Worm (Caenorhabditis elegans): ENCODE data around the gene T27E7.9.

T27E7.9 gene

ce11 chrIV:14549308-14549707, at the start of gene T27E7.9:
Gene T27E7.9 (minus strand): TSS chrIV:14549408.
- TF ChIP-seq him-1 (tag; optimal IDR thresholded peaks at IDR 0.05) (no peak), W03F9.2 (tag; optimal IDR thresholded peaks at IDR 0.05) (no peak), dao-5 (tag; optimal IDR thresholded peaks at IDR 0.05) (no peak)

DNA sequence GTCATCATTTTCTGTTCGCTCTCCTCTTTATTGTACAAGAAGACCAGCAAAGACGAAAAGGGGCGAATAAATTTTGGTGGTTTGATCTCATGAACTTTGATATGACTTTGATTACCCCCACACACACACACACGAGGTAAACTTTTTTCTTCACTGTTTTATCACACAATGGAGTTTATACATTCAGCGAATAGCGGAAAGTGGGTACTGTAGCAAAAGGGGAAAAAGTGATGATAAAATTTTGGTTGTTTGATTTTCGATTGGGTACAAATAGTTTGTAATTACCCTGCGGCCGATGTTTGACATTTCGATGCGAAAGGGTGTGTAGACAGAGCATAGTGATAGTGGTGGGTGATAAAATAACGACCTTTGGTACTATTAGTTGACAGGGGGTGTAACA, 45.0 kb upstream of the T27E7.9 start:
- TF ChIP-seq dao-5 (tag; optimal IDR thresholded peaks at IDR 0.05), result no peak
- TF ChIP-seq W03F9.2 (tag; optimal IDR thresholded peaks at IDR 0.05), result peak; percentile 64
- no peak for TF ChIP-seq him-1 (tag; optimal IDR thresholded peaks at IDR 0.05)

DNA sequence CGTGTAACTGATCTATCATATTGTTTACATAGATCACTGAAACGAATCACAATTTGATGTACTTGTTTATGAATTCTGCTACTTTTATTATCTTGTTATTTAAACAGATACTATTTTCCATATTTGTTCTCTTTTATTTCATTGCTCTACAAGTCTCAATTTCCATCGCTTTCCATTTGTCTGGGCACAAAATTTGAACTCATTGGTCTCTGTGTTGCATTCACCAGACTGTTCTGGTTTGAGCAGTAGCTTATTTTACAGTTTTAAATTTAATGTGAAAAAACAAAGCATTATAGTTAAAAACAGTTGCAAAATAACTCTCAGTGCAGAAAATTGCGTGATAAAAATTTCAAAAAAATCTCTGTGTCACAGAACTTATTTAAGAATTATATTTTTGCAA, 38.4 kb upstream of the T27E7.9 start:
- TF ChIP-seq him-1 (tag; optimal IDR thresholded peaks at IDR 0.05), result no peak
- no peak for TF ChIP-seq W03F9.2 (tag; optimal IDR thresholded peaks at IDR 0.05)
- no peak for TF ChIP-seq dao-5 (tag; optimal IDR thresholded peaks at IDR 0.05)

DNA sequence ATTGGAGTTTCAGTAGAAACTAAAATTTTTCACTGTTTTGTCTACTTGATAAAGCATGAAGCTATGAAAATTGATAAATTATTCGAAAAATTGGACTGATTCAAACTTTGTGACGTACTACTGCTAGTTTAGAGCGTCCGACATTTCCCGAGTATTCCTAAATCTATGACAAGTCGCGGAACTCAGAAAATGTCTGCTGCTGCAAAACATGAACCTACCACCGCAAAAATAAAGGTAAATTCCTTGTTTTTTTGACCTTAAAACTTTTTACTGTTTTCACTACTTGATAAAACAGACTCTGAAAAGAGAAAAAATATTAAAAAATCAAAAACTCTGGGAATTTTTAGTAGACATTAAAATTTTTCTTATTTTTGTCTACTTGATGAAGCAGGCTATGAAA, 37.6 kb upstream of the T27E7.9 start:
- TF ChIP-seq him-1 (tag; optimal IDR thresholded peaks at IDR 0.05) (no peak), dao-5 (tag; optimal IDR thresholded peaks at IDR 0.05) (no peak), W03F9.2 (tag; optimal IDR thresholded peaks at IDR 0.05) (no peak)

- TF ChIP-seq him-1 (tag; optimal IDR thresholded peaks at IDR 0.05), result no peak
Observed at ce11 chrIV:14580939-14581338, 31.7 kb upstream of the T27E7.9 start, which contains the start of gene irld-18. Gene irld-18 (minus strand): TSS chrIV:14581039.

DNA sequence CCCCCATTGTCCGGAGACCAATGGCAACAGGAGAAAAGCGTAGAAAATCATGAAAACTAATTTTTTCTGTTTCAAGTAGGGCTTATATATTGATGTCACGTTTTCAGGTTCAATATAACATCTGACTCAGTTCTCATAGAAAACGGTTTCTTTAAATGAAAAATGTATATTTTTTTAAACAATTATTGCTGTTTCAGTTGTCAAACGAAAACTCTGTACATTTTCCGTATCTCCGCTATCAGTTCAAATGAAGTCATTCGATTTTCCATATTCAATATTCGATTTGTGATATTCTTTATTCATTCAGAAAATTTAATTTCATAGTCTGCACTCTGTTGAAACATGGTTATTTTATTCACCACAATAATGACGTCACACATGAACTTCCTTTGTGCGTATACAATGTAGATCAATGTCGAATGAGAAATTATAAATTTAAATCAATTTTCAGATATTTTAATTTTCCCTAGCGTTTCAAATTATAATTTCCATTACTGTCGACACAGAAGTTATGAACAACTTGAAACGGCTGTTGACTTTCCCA, 29.5 kb upstream of the T27E7.9 start, which contains the start of gene Y57G11B.8:
Y57G11B.8 (minus strand) TSS at position 51 of the 544 bp plus-strand sequence.
- no peak for TF ChIP-seq him-1 (tag; optimal IDR thresholded peaks at IDR 0.05)
- no peak for TF ChIP-seq dao-5 (tag; optimal IDR thresholded peaks at IDR 0.05)

- TF ChIP-seq dao-5 (tag; optimal IDR thresholded peaks at IDR 0.05), result no peak
- TF ChIP-seq him-1 (tag; optimal IDR thresholded peaks at IDR 0.05), result no peak
- TF ChIP-seq W03F9.2 (tag; optimal IDR thresholded peaks at IDR 0.05), result no peak
Observed at ce11 chrIV:14576471-14576870, 27.3 kb upstream of the T27E7.9 start.

DNA sequence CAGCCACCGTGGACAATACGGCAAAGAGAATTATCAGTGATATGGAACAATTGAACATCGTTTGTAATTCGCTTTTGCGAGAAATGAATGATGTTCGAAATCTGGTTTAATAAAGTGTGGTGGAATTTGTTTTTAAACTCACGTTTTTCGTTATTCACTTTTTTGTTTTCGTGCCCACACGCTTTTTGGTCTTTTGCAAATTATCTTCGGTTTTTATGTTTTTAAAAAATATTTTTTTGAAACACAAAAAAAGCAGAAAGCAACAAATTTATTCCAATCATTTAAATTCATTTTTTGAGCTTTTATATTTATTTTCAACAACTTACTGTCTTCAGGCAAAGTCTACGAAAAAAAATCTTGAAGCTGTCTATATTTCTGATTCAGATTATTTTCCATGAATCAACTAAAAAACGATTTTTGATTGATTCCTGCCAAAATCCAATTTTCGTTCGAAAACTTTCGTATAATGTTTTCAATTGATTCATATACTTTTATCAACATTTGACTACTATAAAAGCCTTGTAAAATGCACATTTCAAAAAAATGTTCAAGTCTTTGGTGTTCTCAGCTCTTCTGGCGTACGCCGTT, 25.2 kb upstream of the T27E7.9 start, which contains the start of the genes Y57G11B.3 and Y57G11B.5:
Y57G11B.3 (minus strand) TSS at position 101 of the 588 bp plus-strand sequence.
Y57G11B.5 (plus strand) TSS at position 538 of the 588 bp plus-strand sequence.
- TF ChIP-seq him-1 (tag; optimal IDR thresholded peaks at IDR 0.05) (no peak), W03F9.2 (tag; optimal IDR thresholded peaks at IDR 0.05) (no peak), dao-5 (tag; optimal IDR thresholded peaks at IDR 0.05) (no peak)

ce11 chrIV:14573068-14573467, 23.9 kb upstream of the T27E7.9 start:
- TF ChIP-seq him-1 (tag; optimal IDR thresholded peaks at IDR 0.05), result no peak
- TF ChIP-seq W03F9.2 (tag; optimal IDR thresholded peaks at IDR 0.05), result no peak
- no peak for TF ChIP-seq dao-5 (tag; optimal IDR thresholded peaks at IDR 0.05)

DNA sequence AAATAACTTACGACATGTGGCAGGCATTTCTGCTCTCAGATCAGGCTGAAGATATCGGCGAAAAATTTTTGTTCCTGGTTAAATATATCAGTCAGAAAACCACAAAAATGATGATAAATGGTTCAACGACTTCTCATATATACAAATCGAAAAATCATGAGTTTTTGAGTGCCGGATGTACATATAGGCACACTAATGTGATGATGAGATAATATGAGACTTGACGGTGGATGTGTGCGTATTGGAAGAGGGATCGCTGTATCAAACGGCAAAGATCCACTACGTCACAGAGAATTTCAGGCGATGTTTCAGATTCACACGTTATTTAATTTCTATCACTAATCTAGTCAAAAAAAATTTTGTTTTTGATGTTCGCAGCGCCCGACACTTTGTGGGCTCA, 23.4 kb upstream of the T27E7.9 start, which contains the start of gene glb-34:
glb-34 (minus strand) TSS at position 101 of the 400 bp plus-strand sequence.
- TF ChIP-seq W03F9.2 (tag; optimal IDR thresholded peaks at IDR 0.05) (no peak), dao-5 (tag; optimal IDR thresholded peaks at IDR 0.05) (no peak), him-1 (tag; optimal IDR thresholded peaks at IDR 0.05) (no peak)

DNA sequence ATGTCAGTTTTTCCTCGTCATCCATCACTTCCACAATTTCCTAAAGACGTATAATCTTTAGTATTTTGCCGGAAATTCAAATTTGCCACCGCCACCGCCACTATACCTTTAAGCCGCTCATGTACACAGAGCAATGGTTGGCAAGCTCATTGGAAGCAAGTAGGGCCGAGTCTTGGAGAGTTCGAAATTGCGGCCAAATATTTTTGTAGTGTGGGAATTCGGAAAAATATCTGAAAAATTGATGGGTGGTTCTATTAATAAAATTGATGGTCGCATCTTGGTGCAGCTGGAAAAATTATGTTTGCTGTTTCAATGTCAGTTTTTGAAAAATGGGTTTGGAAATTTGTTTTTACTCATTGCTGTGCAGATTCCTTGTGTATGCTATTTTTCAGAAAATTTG, 22.4 kb upstream of the T27E7.9 start:
- TF ChIP-seq dao-5 (tag; optimal IDR thresholded peaks at IDR 0.05) (no peak), him-1 (tag; optimal IDR thresholded peaks at IDR 0.05) (no peak), W03F9.2 (tag; optimal IDR thresholded peaks at IDR 0.05) (no peak)

ce11 chrIV:14565062-14565461, 15.9 kb upstream of the T27E7.9 start, which contains the start of gene Y57G11B.2:
Gene Y57G11B.2 (plus strand): TSS chrIV:14565362.
- no peak for TF ChIP-seq W03F9.2 (tag; optimal IDR thresholded peaks at IDR 0.05)
- TF ChIP-seq dao-5 (tag; optimal IDR thresholded peaks at IDR 0.05), result no peak
- no peak for TF ChIP-seq him-1 (tag; optimal IDR thresholded peaks at IDR 0.05)

- TF ChIP-seq dao-5 (tag; optimal IDR thresholded peaks at IDR 0.05) (no peak), him-1 (tag; optimal IDR thresholded peaks at IDR 0.05) (no peak), W03F9.2 (tag; optimal IDR thresholded peaks at IDR 0.05) (no peak)
Observed at ce11 chrIV:14562649-14563268, 13.6 kb upstream of the T27E7.9 start.

DNA sequence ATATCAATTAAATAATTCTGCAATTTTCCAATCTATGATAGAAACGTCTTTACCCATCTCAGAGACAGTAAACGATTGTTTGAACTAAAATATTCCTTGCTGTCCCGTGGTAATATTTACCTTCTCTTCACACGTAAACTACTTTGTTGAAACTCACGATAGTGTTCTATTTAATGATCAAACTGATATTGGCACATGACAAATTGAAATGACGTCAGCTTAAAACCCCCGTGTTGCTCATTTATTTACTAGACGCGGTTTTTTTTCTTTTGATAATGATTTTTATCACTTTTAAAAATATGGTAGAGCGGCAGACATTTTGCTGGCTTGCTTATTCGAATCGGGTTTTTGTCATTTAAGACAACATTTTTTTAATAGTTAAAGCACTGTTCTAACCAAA, 12.5 kb upstream of the T27E7.9 start:
- TF ChIP-seq him-1 (tag; optimal IDR thresholded peaks at IDR 0.05) (no peak), W03F9.2 (tag; optimal IDR thresholded peaks at IDR 0.05) (no peak), dao-5 (tag; optimal IDR thresholded peaks at IDR 0.05) (no peak)
